Worm (Caenorhabditis elegans) whole organism, L2 larva: ENCODE measurements around the gene srh-268.

ENCODE experiments used
- blmp-1 ChIP-seq: sonication (generic microtip); optimal IDR thresholded peaks from 2 replicates; lab custom pipeline; 2017; ENCODE audit warnings: missing genetic modification characterization, mild to moderate bottlenecking, missing compliant biosample characterization, antibody characterized with exemption, moderate library complexity; ENCODE audit not compliant: insufficient read depth
- ceh-16 ChIP-seq: fragments of 150-350 bp; optimal IDR thresholded peaks from 2 replicates; lab custom pipeline; 2014; ENCODE audit warnings: missing biosample characterization, missing genetic modification characterization
- unc-39 ChIP-seq: fragments of 150-350 bp; optimal IDR thresholded peaks from 2 replicates; lab custom pipeline; 2014; ENCODE audit warnings: missing biosample characterization, missing genetic modification characterization

- TF ChIP-seq unc-39 (tag; lab: Kevin White, UChicago), result no peak
- TF ChIP-seq blmp-1 (tag; lab: Kevin White, UChicago), result no peak
- no peak for TF ChIP-seq ceh-16 (tag; lab: Kevin White, UChicago)
Measured at ce11 chrV:7525695-7526094, 13.4 kb upstream of the srh-268 start, which contains the start of gene C54F6.18.
